Fruit fly (Drosophila melanogaster) whole organism, embryonic: ENCODE data around the gene mRpS10.

Experiments
- Antp ChIP-seq: fragments of 200-800 bp; sonication (Bioruptor generic); optimal IDR thresholded peaks from 3 replicates; lab custom pipeline; 2016; ENCODE audit warnings: missing biosample characterization, missing genetic modification characterization
- CG10274 ChIP-seq: fragments of 200-800 bp; sonication (Bioruptor generic); optimal IDR thresholded peaks from 3 replicates; lab custom pipeline; 2017; ENCODE audit warnings: missing biosample characterization, mild to moderate bottlenecking, missing genetic modification characterization
- CG10431 ChIP-seq: fragments of 200-800 bp; sonication (Bioruptor generic); optimal IDR thresholded peaks from 3 replicates; lab custom pipeline; 2018; ENCODE audit warnings: missing biosample characterization, mild to moderate bottlenecking, missing genetic modification characterization
- CG3281 ChIP-seq: fragments of 200-800 bp; sonication (Bioruptor generic); optimal IDR thresholded peaks from 3 replicates; lab custom pipeline; 2017; ENCODE audit warnings: missing biosample characterization, mild to moderate bottlenecking, missing genetic modification characterization
- CG5953 ChIP-seq: fragments of 200-800 bp; sonication (Bioruptor generic); IDR thresholded peaks from 2 replicates; pipeline ENCODE4 v1.3.6; 2022; ENCODE audit warnings: missing biosample characterization, missing genetic modification characterization
- Camta ChIP-seq: fragments of 200-800 bp; sonication (Bioruptor generic); optimal IDR thresholded peaks from 2 replicates; lab custom pipeline; 2016; ENCODE audit warnings: missing biosample characterization, missing genetic modification characterization
- CrebB ChIP-seq: fragments of 200-800 bp; sonication (Bioruptor generic); optimal IDR thresholded peaks from 3 replicates; lab custom pipeline; 2018; ENCODE audit warnings: missing biosample characterization, mild to moderate bottlenecking, missing genetic modification characterization
- Drgx ChIP-seq: fragments of 200-800 bp; sonication (Bioruptor generic); IDR thresholded peaks from 2 replicates; pipeline ENCODE4 v1.3.6; 2022; ENCODE audit warnings: missing biosample characterization, missing genetic modification characterization
- Lpt ChIP-seq: fragments of >200 bp; optimal IDR thresholded peaks from 2 replicates; lab custom pipeline; 2018; ENCODE audit warnings: missing biosample characterization, missing genetic modification characterization
- YL-1 ChIP-seq: fragments of 200-800 bp; sonication (Bioruptor generic); optimal IDR thresholded peaks from 3 replicates; lab custom pipeline; 2017; ENCODE audit warnings: missing biosample characterization, mild to moderate bottlenecking, missing genetic modification characterization
- gem ChIP-seq: fragments of 200-800 bp; sonication (Bioruptor generic); optimal IDR thresholded peaks from 2 replicates; lab custom pipeline; 2019; ENCODE audit warnings: missing biosample characterization, mild to moderate bottlenecking, missing genetic modification characterization, moderate library complexity
- pzg ChIP-seq: fragments of 200-800 bp; sonication (Bioruptor generic); optimal IDR thresholded peaks from 3 replicates; lab custom pipeline; 2018; ENCODE audit warnings: missing biosample characterization, mild to moderate bottlenecking, missing genetic modification characterization, moderate library complexity
- scrt ChIP-seq: fragments of 200-800 bp; sonication (Bioruptor generic); optimal IDR thresholded peaks from 2 replicates; lab custom pipeline; 2018; ENCODE audit warnings: missing biosample characterization, mild to moderate bottlenecking, missing genetic modification characterization, moderate library complexity

- TF ChIP-seq CG10431 (GFP tag; lab: Kevin White, UChicago) = no peak
- peak; percentile 86 for TF ChIP-seq gem (tag; lab: Kevin White, UChicago)
- peak; percentile 42; the same call in 1 of the 2 replicates for TF ChIP-seq Drgx (GFP tag; lab: Robert Waterston, UW)
- peak; percentile 69 for TF ChIP-seq Antp (GFP tag; lab: Kevin White, UChicago)
- TF ChIP-seq Camta (GFP tag; lab: Kevin White, UChicago) = peak; percentile 61
- TF ChIP-seq CG5953 = 0 out of 2 replicates have a peak, but pooled peaks have one; percentile 34
- TF ChIP-seq CG3281 = peak; percentile 44
- TF ChIP-seq CG10274 (GFP tag; lab: Kevin White, UChicago) = peak; percentile 23
- peak; percentile 91 for TF ChIP-seq pzg (GFP tag; lab: Kevin White, UChicago)
- TF ChIP-seq scrt (GFP tag; lab: Kevin White, UChicago) = peak; percentile 30
- peak; percentile 44 for TF ChIP-seq YL-1 (GFP tag; lab: Kevin White, UChicago)
- peak; percentile 23 for TF ChIP-seq CrebB (tag; lab: Kevin White, UChicago)
- no peak for TF ChIP-seq Lpt
Measured at dm6 chr3R:15242186-15243045, 13.0 kb downstream of the mRpS10 start, which contains the start of the genes tefu and Hsc70-4.
